Fruit fly (Drosophila melanogaster) whole organism, prepupa: ENCODE results near the gene CG13114.

Source experiments
- Blimp-1 ChIP-seq: fragments of 200-800 bp; sonication (Bioruptor generic); optimal IDR thresholded peaks from 3 replicates; lab custom pipeline; 2017; ENCODE audit warnings: missing biosample characterization, missing genetic modification characterization, mild to moderate bottlenecking, moderate library complexity, missing genetic modification reagents
- CG10631 ChIP-seq: fragments of 200-800 bp; sonication (Bioruptor generic); optimal IDR thresholded peaks from 2 replicates; lab custom pipeline; 2016; ENCODE audit warnings: missing biosample characterization, missing genetic modification characterization
- CG10669 ChIP-seq: fragments of 200-800 bp; sonication (Bioruptor generic); optimal IDR thresholded peaks from 3 replicates; lab custom pipeline; 2018; ENCODE audit warnings: missing biosample characterization, mild to moderate bottlenecking, missing genetic modification characterization, moderate library complexity
- CG11294 ChIP-seq: fragments of 200-800 bp; sonication (Bioruptor generic); IDR thresholded peaks from 2 replicates; pipeline ENCODE4 v1.3.6; 2022; ENCODE audit warnings: missing biosample characterization, missing genetic modification characterization
- CG11762 ChIP-seq: fragments of 200-800 bp; sonication (Bioruptor generic); optimal IDR thresholded peaks from 3 replicates; lab custom pipeline; 2016; ENCODE audit warnings: missing biosample characterization, missing genetic modification characterization; ENCODE audit not compliant: insufficient read depth
- CG15336 ChIP-seq: fragments of 200-800 bp; sonication (Bioruptor generic); IDR thresholded peaks from 2 replicates; pipeline ENCODE4 v1.3.6; 2022; ENCODE audit warnings: missing biosample characterization, missing genetic modification characterization
- CG16779 ChIP-seq: fragments of 200-800 bp; sonication (Bioruptor generic); optimal IDR thresholded peaks from 3 replicates; lab custom pipeline; 2017; ENCODE audit warnings: missing biosample characterization, mild to moderate bottlenecking, missing genetic modification characterization
- CG3032 ChIP-seq: fragments of 200-800 bp; optimal IDR thresholded peaks from 2 replicates; lab custom pipeline; 2019; ENCODE audit warnings: missing biosample characterization, mild to moderate bottlenecking, missing genetic modification characterization, moderate library complexity
- CG31627 ChIP-seq: fragments of 200-800 bp; sonication (Bioruptor generic); optimal IDR thresholded peaks from 3 replicates; lab custom pipeline; 2016; ENCODE audit warnings: missing biosample characterization, missing genetic modification characterization
- CG32006 ChIP-seq: fragments of 200-800 bp; sonication (Bioruptor generic); optimal IDR thresholded peaks from 3 replicates; lab custom pipeline; 2017; ENCODE audit warnings: missing biosample characterization, mild to moderate bottlenecking, missing genetic modification characterization
- CG3919 ChIP-seq: fragments of 200-800 bp; sonication (Bioruptor generic); optimal IDR thresholded peaks from 3 replicates; lab custom pipeline; 2016; ENCODE audit warnings: missing biosample characterization, missing genetic modification characterization
- CG6163 ChIP-seq: fragments of 200-800 bp; sonication (Bioruptor generic); IDR thresholded peaks from 3 replicates; pipeline ENCODE4 v1.3.6; 2022; ENCODE audit warnings: missing biosample characterization, missing genetic modification characterization
- CG6276 ChIP-seq: fragments of 200-800 bp; sonication (Bioruptor generic); optimal IDR thresholded peaks from 2 replicates; lab custom pipeline; 2017; ENCODE audit warnings: missing biosample characterization, mild to moderate bottlenecking, missing genetic modification characterization
- CG6854 ChIP-seq: fragments of 200-800 bp; sonication (Bioruptor generic); optimal IDR thresholded peaks from 2 replicates; lab custom pipeline; 2017; ENCODE audit warnings: missing biosample characterization, mild to moderate bottlenecking, missing genetic modification characterization
- CG7368 ChIP-seq: fragments of 200-800 bp; sonication (Bioruptor generic); optimal IDR thresholded peaks from 3 replicates; lab custom pipeline; 2016; ENCODE audit warnings: missing biosample characterization, missing genetic modification characterization
- CG8119 ChIP-seq: fragments of 200-800 bp; sonication (Bioruptor generic); IDR thresholded peaks from 3 replicates; pipeline ENCODE4 v1.3.6; 2022; ENCODE audit warnings: missing biosample characterization, missing genetic modification characterization
- CG8319 ChIP-seq: fragments of 200-800 bp; sonication (Bioruptor generic); optimal IDR thresholded peaks from 3 replicates; lab custom pipeline; 2016; ENCODE audit warnings: missing biosample characterization, missing genetic modification characterization
- CG8632 ChIP-seq: fragments of 200-800 bp; sonication (Bioruptor generic); optimal IDR thresholded peaks from 3 replicates; lab custom pipeline; 2016; ENCODE audit warnings: missing biosample characterization, missing genetic modification characterization
- CG9139 ChIP-seq: fragments of 200-800 bp; sonication (Bioruptor generic); optimal IDR thresholded peaks from 3 replicates; lab custom pipeline; 2017; ENCODE audit warnings: missing biosample characterization, mild to moderate bottlenecking, missing genetic modification characterization
- Eip75B ChIP-seq: fragments of 200-800 bp; sonication (Bioruptor generic); optimal IDR thresholded peaks from 3 replicates; lab custom pipeline; 2016; ENCODE audit warnings: missing biosample characterization, missing genetic modification characterization
- Eip93F ChIP-seq: fragments of 200-800 bp; sonication (Bioruptor generic); optimal IDR thresholded peaks from 2 replicates; lab custom pipeline; 2016; ENCODE audit warnings: missing biosample characterization, mild to moderate bottlenecking, missing genetic modification characterization
- Ets21C ChIP-seq: fragments of 200-800 bp; sonication (Bioruptor generic); optimal IDR thresholded peaks from 3 replicates; lab custom pipeline; 2016; ENCODE audit warnings: missing biosample characterization, missing genetic modification characterization
- Ets96B ChIP-seq: fragments of 200-800 bp; optimal IDR thresholded peaks from 2 replicates; lab custom pipeline; 2019; ENCODE audit warnings: missing biosample characterization, mild to moderate bottlenecking, missing genetic modification characterization, moderate library complexity
- Gug ChIP-seq: fragments of 200-800 bp; sonication (Bioruptor generic); IDR thresholded peaks from 2 replicates; pipeline ENCODE4 v1.3.6; 2022; ENCODE audit warnings: missing biosample characterization, missing genetic modification characterization
- Hr38 ChIP-seq: sonication (Bioruptor generic); optimal IDR thresholded peaks from 2 replicates; lab custom pipeline; 2016; ENCODE audit warnings: missing biosample characterization, missing genetic modification characterization
- Hr39 ChIP-seq: fragments of 200-800 bp; sonication (Bioruptor generic); optimal IDR thresholded peaks from 2 replicates; lab custom pipeline; 2016; ENCODE audit warnings: missing biosample characterization, missing genetic modification characterization
- Lpt ChIP-seq: fragments of 200-800 bp; sonication (Bioruptor generic); optimal IDR thresholded peaks from 3 replicates; lab custom pipeline; 2016; ENCODE audit warnings: missing biosample characterization, missing genetic modification characterization
- OdsH ChIP-seq: fragments of 200-800 bp; sonication (Bioruptor generic); optimal IDR thresholded peaks from 3 replicates; lab custom pipeline; 2016; ENCODE audit warnings: missing biosample characterization, missing genetic modification characterization
- Sox102F ChIP-seq: fragments of 200-800 bp; sonication (Bioruptor generic); optimal IDR thresholded peaks from 2 replicates; lab custom pipeline; 2016; ENCODE audit warnings: missing biosample characterization, mild to moderate bottlenecking, missing genetic modification characterization
- Sox15 ChIP-seq: fragments of 200-800 bp; sonication (Bioruptor generic); optimal IDR thresholded peaks from 3 replicates; lab custom pipeline; 2016; ENCODE audit warnings: missing biosample characterization, missing genetic modification characterization
- achi ChIP-seq: fragments of 200-800 bp; sonication (Bioruptor generic); optimal IDR thresholded peaks from 3 replicates; lab custom pipeline; 2016; ENCODE audit warnings: missing biosample characterization, missing genetic modification characterization
- eg ChIP-seq: fragments of 200-800 bp; sonication (Bioruptor generic); IDR thresholded peaks from 3 replicates; pipeline ENCODE4 v1.3.6; 2022; ENCODE audit warnings: missing biosample characterization, missing genetic modification characterization
- fd59A ChIP-seq: fragments of 200-800 bp; sonication (Bioruptor generic); optimal IDR thresholded peaks from 2 replicates; lab custom pipeline; 2017; ENCODE audit warnings: missing biosample characterization, mild to moderate bottlenecking, missing genetic modification characterization, missing genetic modification reagents
- fd85E ChIP-seq: fragments of 200-800 bp; sonication (Bioruptor generic); optimal IDR thresholded peaks from 3 replicates; lab custom pipeline; 2016; ENCODE audit warnings: missing biosample characterization, missing genetic modification characterization
- fkh ChIP-seq: fragments of 200-800 bp; sonication (Bioruptor generic); optimal IDR thresholded peaks from 3 replicates; lab custom pipeline; 2017; ENCODE audit warnings: missing biosample characterization, mild to moderate bottlenecking, missing genetic modification characterization, moderate library complexity
- lz ChIP-seq: fragments of 200-800 bp; sonication (Bioruptor generic); optimal IDR thresholded peaks from 3 replicates; lab custom pipeline; 2016; ENCODE audit warnings: missing biosample characterization, missing genetic modification characterization
- net ChIP-seq: fragments of 200-800 bp; sonication (Bioruptor generic); optimal IDR thresholded peaks from 3 replicates; lab custom pipeline; 2016; ENCODE audit warnings: missing biosample characterization, missing genetic modification characterization
- pdm3 ChIP-seq: fragments of 200-800 bp; sonication (Bioruptor generic); optimal IDR thresholded peaks from 3 replicates; lab custom pipeline; 2016; ENCODE audit warnings: missing biosample characterization, missing genetic modification characterization
- salr ChIP-seq, 2 experiments: fragments of 200-800 bp; sonication (Bioruptor generic); optimal IDR thresholded peaks; 3 replicates each; lab custom pipeline; 2016 to 2018; ENCODE audit warnings: missing biosample characterization in 2 of 2, missing genetic modification characterization in 2 of 2, mild to moderate bottlenecking in 1 of 2
- spab ChIP-seq: fragments of 200-800 bp; sonication (Bioruptor generic); optimal IDR thresholded peaks from 2 replicates; lab custom pipeline; 2017; ENCODE audit warnings: missing biosample characterization, mild to moderate bottlenecking, missing genetic modification characterization, missing genetic modification reagents
- ss ChIP-seq, 2 experiments: fragments of 200-800 bp; sonication (Bioruptor generic); optimal IDR thresholded peaks; 2 replicates in 1 of 2; 3 replicates in 1 of 2; lab custom pipeline; 2017 to 2018; ENCODE audit warnings: mild to moderate bottlenecking in 2 of 2, missing biosample characterization in 2 of 2, missing genetic modification characterization in 2 of 2, moderate library complexity in 1 of 2
- svp ChIP-seq: fragments of 200-800 bp; sonication (Bioruptor generic); peaks from one replicate; lab custom pipeline; 2016; ENCODE audit warnings: missing biosample characterization, missing genetic modification characterization
- vri ChIP-seq: fragments of 200-800 bp; sonication (Bioruptor generic); optimal IDR thresholded peaks from 3 replicates; lab custom pipeline; 2016; ENCODE audit warnings: missing biosample characterization, mild to moderate bottlenecking, missing genetic modification characterization

Gene CG13114

DNA sequence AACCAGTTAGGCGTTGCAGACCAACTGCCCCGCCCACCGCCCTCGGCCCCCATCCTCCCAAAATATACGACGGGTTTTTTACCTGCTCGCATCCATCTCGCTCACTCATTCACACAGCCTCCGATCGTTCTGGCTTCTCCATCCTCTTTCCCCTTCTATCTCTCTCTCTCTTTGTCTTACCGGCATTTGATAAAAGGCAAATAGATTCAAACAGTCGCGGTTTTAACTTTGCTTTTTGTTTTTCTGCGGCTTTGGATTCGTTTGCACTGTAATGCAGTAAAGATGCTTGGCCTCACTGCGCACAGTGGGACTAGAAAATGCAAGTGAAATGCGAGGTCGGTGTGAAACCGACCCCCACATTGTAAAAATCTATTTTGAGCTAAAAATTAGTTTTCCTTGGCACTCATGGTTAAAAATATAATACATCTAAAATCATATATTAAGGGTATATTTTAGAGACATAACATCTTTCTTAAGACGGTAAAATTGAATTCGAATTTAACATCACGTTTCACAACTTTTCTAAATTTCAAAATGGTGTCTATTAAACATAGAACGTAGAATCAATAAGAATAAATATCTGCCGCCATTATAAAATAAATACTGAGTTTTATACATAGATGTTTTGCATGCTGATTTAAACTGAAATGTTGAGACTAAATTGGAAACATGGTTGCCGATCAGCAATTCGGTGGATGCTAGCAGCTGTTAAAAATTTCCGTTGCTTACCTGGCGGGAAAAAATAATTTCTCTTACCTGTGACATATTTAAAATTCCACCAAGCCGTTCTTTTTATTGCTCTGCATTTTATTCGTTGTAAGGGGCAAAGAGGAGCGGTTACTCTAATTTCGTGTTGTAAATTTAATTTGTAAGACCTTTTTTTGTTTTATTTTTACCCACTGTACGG, 49.0 kb upstream of the CG13114 start (continued):
- TF ChIP-seq Sox102F (GFP tag; lab: Kevin White, UChicago) (peak; percentile 45), Ets96B (tag; lab: Kevin White, UChicago) (no peak), CG8319 (GFP tag; lab: Kevin White, UChicago) (no peak), Blimp-1 (no peak), CG16779 (tag; lab: Kevin White, UChicago) (peak; percentile 22), CG3032 (tag; lab: Kevin White, UChicago) (peak; percentile 1), Gug (peak; percentile 63), CG8632 (peak; percentile 6), Sox15 (GFP tag; lab: Kevin White, UChicago) (no peak), net (GFP tag; lab: Kevin White, UChicago) (no peak), pdm3 (GFP tag; lab: Kevin White, UChicago) (peak; percentile 52), CG8119 (peak; percentile 52; the same call in 2 of the 3 replicates), CG11294 (peak; percentile 48; the same call in 1 of the 2 replicates), CG11762 (GFP tag; lab: Kevin White, UChicago) (no peak), vri (peak; percentile 29), CG6163 (GFP tag; lab: Robert Waterston, UW) (peak; percentile 64; the same call in 2 of the 3 replicates), Hr38 (GFP tag; lab: Kevin White, UChicago) (no peak), fd59A (GFP tag; lab: Kevin White, UChicago) (peak; percentile 12), CG3919 (GFP tag; lab: Kevin White, UChicago) (peak; percentile 24)

DNA sequence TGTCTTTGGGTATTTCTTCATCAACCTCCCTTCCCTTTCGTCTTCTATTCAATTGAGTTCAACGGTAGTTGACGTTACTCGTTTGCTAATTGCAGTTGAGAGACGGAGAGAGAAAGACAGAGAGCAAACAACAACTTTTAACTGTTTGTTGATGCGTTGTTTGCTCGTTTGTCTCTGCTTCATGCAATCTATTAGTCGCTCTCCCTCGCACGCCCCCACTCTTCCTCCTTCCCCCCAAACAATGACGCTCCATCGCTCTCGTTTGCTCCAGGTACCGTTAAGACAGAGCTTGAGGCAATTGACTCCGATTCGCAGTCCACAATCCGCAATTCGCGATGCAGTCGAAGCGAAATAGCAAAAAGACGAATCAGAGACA, 48.3 kb upstream of the CG13114 start:
- TF ChIP-seq CG15336 (GFP tag; lab: Robert Waterston, UW) (peak; percentile 37; the same call in 1 of the 2 replicates), CG10669 (GFP tag; lab: Kevin White, UChicago) (no peak), CG6163 (GFP tag; lab: Robert Waterston, UW) (peak; percentile 36; the same call in 2 of the 3 replicates), salr (GFP tag; optimal IDR thresholded peaks at IDR 0.05; lab: Kevin White, UChicago) (no peak), Gug (no peak), CG10631 (GFP tag; lab: Kevin White, UChicago) (no peak), Ets21C (GFP tag; lab: Kevin White, UChicago) (no peak), fd85E (GFP tag; lab: Kevin White, UChicago) (no peak), lz (GFP tag; lab: Kevin White, UChicago) (no peak), svp (GFP tag; lab: Kevin White, UChicago) (peak; percentile 12), CG6276 (GFP tag; lab: Kevin White, UChicago) (no peak), fkh (GFP tag; lab: Kevin White, UChicago) (peak; percentile 31), Hr39 (no peak), Eip93F (GFP tag; lab: Kevin White, UChicago) (no peak), net (GFP tag; lab: Kevin White, UChicago) (no peak), CG11762 (GFP tag; lab: Kevin White, UChicago) (no peak), spab (no peak), vri (no peak), fd59A (GFP tag; lab: Kevin White, UChicago) (no peak), Lpt (GFP tag; lab: Kevin White, UChicago) (no peak), CG31627 (GFP tag; lab: Kevin White, UChicago) (no peak), CG7368 (no peak), CG32006 (GFP tag; lab: Kevin White, UChicago) (no peak), CG8319 (GFP tag; lab: Kevin White, UChicago) (no peak), Eip75B (GFP tag; lab: Kevin White, UChicago) (no peak), ss (GFP tag; optimal IDR thresholded peaks at IDR 0.05; lab: Kevin White, UChicago) (no peak), Sox102F (GFP tag; lab: Kevin White, UChicago) (no peak), OdsH (GFP tag; lab: Kevin White, UChicago) (no peak), CG6854 (no peak), CG3919 (GFP tag; lab: Kevin White, UChicago) (no peak), pdm3 (GFP tag; lab: Kevin White, UChicago) (no peak), Hr38 (GFP tag; lab: Kevin White, UChicago) (no peak), eg (GFP tag; lab: Robert Waterston, UW) (0 out of 3 replicates have a peak, but pooled peaks have one; percentile 3), achi (GFP tag; lab: Kevin White, UChicago) (no peak), CG9139 (GFP tag; lab: Kevin White, UChicago) (no peak), CG8632 (no peak)
